Fruit fly (Drosophila melanogaster): Measurements from ENCODE around the gene ND-75.

ND-75 gene

DNA sequence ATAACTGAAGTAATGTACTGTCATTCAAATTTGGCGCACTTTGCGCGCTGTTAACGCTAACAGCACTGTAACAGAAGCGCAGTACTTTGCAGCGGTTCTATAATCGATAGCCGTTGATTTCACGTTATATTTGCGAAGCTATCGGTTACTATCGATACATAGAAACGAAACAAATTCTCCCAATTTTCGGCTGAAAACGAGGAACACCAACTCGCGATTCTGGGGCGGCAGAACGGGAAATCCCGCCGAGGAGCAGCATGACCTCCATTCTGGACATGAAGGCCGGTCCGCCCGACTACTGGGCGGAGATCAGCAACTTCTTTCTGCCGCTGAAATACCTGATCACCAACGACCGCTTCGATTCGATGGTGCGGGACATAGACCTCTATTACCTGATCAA is 21.8 kb upstream of the ND-75 start, which contains the start of gene CG1636 (continued):
- TF ChIP-seq CG17361 (GFP tag; IDR thresholded peaks at IDR 0.05) (no peak), Sin3A (optimal IDR thresholded peaks at IDR 0.05) (peak; percentile 6), Bgb (GFP tag; IDR thresholded peaks at IDR 0.05; ENCODE audit: partially characterized antibody) (peak; percentile 82), CG5245 (GFP tag; optimal IDR thresholded peaks at IDR 0.05) (no peak), MESR4 (GFP tag; optimal IDR thresholded peaks at IDR 0.05) (peak; percentile 56), ato (GFP tag; IDR thresholded peaks at IDR 0.05; ENCODE audit: partially characterized antibody) (peak; percentile 85), crc (GFP tag; optimal IDR thresholded peaks at IDR 0.05) (no peak), ttk (GFP tag; IDR thresholded peaks at IDR 0.05) (no peak), Med (GFP tag) (peak; percentile 28), CG2129 (GFP tag; IDR thresholded peaks at IDR 0.05; ENCODE audit: partially characterized antibody) (peak; percentile 68), CG17328 (GFP tag; IDR thresholded peaks at IDR 0.05) (no peak), Atf3 (GFP tag; optimal IDR thresholded peaks at IDR 0.05) (no peak), lab (GFP tag; optimal IDR thresholded peaks at IDR 0.05) (no peak), CG17359 (tag; optimal IDR thresholded peaks at IDR 0.05) (no peak), bbx (GFP tag; IDR thresholded peaks at IDR 0.05; ENCODE audit: partially characterized antibody) (peak; percentile 91), vnd (GFP tag; IDR thresholded peaks at IDR 0.05; ENCODE audit: partially characterized antibody) (peak; percentile 66; the same call in 2 of the 3 replicates), CG12236 (GFP tag; optimal IDR thresholded peaks at IDR 0.05) (no peak), pho (GFP tag; optimal IDR thresholded peaks at IDR 0.05) (no peak), chinmo (GFP tag; IDR thresholded peaks at IDR 0.05; ENCODE audit: partially characterized antibody) (peak; percentile 78; the same call in 2 of the 4 replicates), bowl (GFP tag; IDR thresholded peaks at IDR 0.05) (no peak), CG16813 (GFP tag; IDR thresholded peaks at IDR 0.05; ENCODE audit: partially characterized antibody) (peak; percentile 77), esg (GFP tag; conservative IDR thresholded peaks at IDR 0.05) (no peak), dpn (GFP tag; optimal IDR thresholded peaks at IDR 0.05) (no peak), CG17829 (tag; optimal IDR thresholded peaks at IDR 0.05) (no peak), schlank (tag; optimal IDR thresholded peaks at IDR 0.05) (no peak), Atf-2 (GFP tag; optimal IDR thresholded peaks at IDR 0.05) (no peak), CG10565 (GFP tag; optimal IDR thresholded peaks at IDR 0.05) (no peak), mld (GFP tag; IDR thresholded peaks at IDR 0.05; ENCODE audit: partially characterized antibody) (peak; percentile 70; the same call in 2 of the 3 replicates), CG5180 (GFP tag; optimal IDR thresholded peaks at IDR 0.05) (no peak), tin (GFP tag; optimal IDR thresholded peaks at IDR 0.05) (no peak), HLH3B (GFP tag; IDR thresholded peaks at IDR 0.05) (no peak), CG11696 (GFP tag; IDR thresholded peaks at IDR 0.05) (no peak), Rfx (GFP tag; IDR thresholded peaks at IDR 0.05) (no peak), CG8924 (tag; optimal IDR thresholded peaks at IDR 0.05) (no peak), CG14050 (GFP tag; IDR thresholded peaks at IDR 0.05) (no peak), sna (GFP tag; IDR thresholded peaks at IDR 0.05; ENCODE audit: partially characterized antibody) (peak; percentile 89), CG14860 (GFP tag; IDR thresholded peaks at IDR 0.05; ENCODE audit: partially characterized antibody) (peak; percentile 62; the same call in 2 of the 3 replicates), CG9932 (GFP tag; IDR thresholded peaks at IDR 0.05) (no peak), CG34224 (GFP tag; IDR thresholded peaks at IDR 0.05; ENCODE audit: partially characterized antibody) (peak; percentile 84), CG15011 (GFP tag; optimal IDR thresholded peaks at IDR 0.05) (no peak), sens (GFP tag) (no peak), CG2116 (GFP tag; optimal IDR thresholded peaks at IDR 0.05) (peak; percentile 63), mirr (GFP tag; optimal IDR thresholded peaks at IDR 0.05) (no peak), CG13287 (GFP tag; IDR thresholded peaks at IDR 0.05; ENCODE audit: partially characterized antibody) (peak; percentile 92), Dp (GFP tag; optimal IDR thresholded peaks at IDR 0.05) (peak; percentile 77), TFAM (GFP tag; optimal IDR thresholded peaks at IDR 0.05) (no peak), Lim3 (GFP tag; IDR thresholded peaks at IDR 0.05) (no peak), CG10366 (GFP tag; IDR thresholded peaks at IDR 0.05) (no peak), Side (GFP tag; optimal IDR thresholded peaks at IDR 0.05) (no peak), Nf-YC (tag; optimal IDR thresholded peaks at IDR 0.05) (no peak), MBD-R2 (GFP tag; IDR thresholded peaks at IDR 0.05) (peak; percentile 41)
